Fruit fly (Drosophila melanogaster) whole organism, embryonic: ENCODE results near the gene Amun.
A peak's percentile ranks its signal among the peaks of the same experiment; 100 is the strongest.

Experiments used
- CG10267 ChIP-seq: fragments of 200-800 bp; sonication (Bioruptor generic); optimal IDR thresholded peaks from 2 replicates; lab custom pipeline; 2018; ENCODE audit warnings: missing biosample characterization, mild to moderate bottlenecking, missing genetic modification characterization, moderate library complexity
- CG11398 ChIP-seq: fragments of 200-800 bp; sonication (Bioruptor generic); optimal IDR thresholded peaks from 2 replicates; lab custom pipeline; 2016; ENCODE audit warnings: missing biosample characterization, missing genetic modification characterization
- CG12219 ChIP-seq: fragments of 200-800 bp; sonication (Bioruptor generic); optimal IDR thresholded peaks from 3 replicates; lab custom pipeline; 2018; ENCODE audit warnings: missing biosample characterization, mild to moderate bottlenecking, missing genetic modification characterization
- CG13296 ChIP-seq: fragments of 200-800 bp; sonication (Bioruptor generic); optimal IDR thresholded peaks from 3 replicates; lab custom pipeline; 2018; ENCODE audit warnings: missing biosample characterization, mild to moderate bottlenecking, missing genetic modification characterization
- CG17328 ChIP-seq: fragments of 200-800 bp; sonication (Bioruptor generic); IDR thresholded peaks from 2 replicates; pipeline ENCODE4 v1.3.6; 2022; ENCODE audit warnings: missing biosample characterization, missing genetic modification characterization
- CG18262 ChIP-seq: fragments of 200-800 bp; optimal IDR thresholded peaks from 3 replicates; lab custom pipeline; 2019; ENCODE audit warnings: missing biosample characterization, mild to moderate bottlenecking, missing genetic modification characterization, moderate library complexity
- CG3838 ChIP-seq: fragments of 200-800 bp; sonication (Bioruptor generic); optimal IDR thresholded peaks from 3 replicates; lab custom pipeline; 2016; ENCODE audit warnings: missing biosample characterization, missing genetic modification characterization
- CG4404 ChIP-seq: fragments of 200-800 bp; sonication (Bioruptor generic); IDR thresholded peaks from 2 replicates; pipeline ENCODE4 v1.3.6; 2022; ENCODE audit warnings: missing biosample characterization, missing genetic modification characterization
- CG4424 ChIP-seq: fragments of 200-800 bp; sonication (Bioruptor generic); optimal IDR thresholded peaks from 3 replicates; lab custom pipeline; 2016; ENCODE audit warnings: missing biosample characterization, missing genetic modification characterization
- CG5180 ChIP-seq: fragments of 200-800 bp; sonication (Bioruptor generic); optimal IDR thresholded peaks from 3 replicates; lab custom pipeline; 2017; ENCODE audit warnings: missing biosample characterization, missing genetic modification characterization, mild to moderate bottlenecking, moderate library complexity, missing genetic modification reagents
- CG6683 ChIP-seq: fragments of 200-800 bp; sonication (Bioruptor generic); optimal IDR thresholded peaks from 2 replicates; lab custom pipeline; 2017; ENCODE audit warnings: missing biosample characterization, mild to moderate bottlenecking, missing genetic modification characterization, missing genetic modification reagents
- CG7963 ChIP-seq: fragments of 200-800 bp; sonication (Bioruptor generic); IDR thresholded peaks from 3 replicates; pipeline ENCODE4 v1.3.6; 2022; ENCODE audit warnings: missing biosample characterization, missing genetic modification characterization; ENCODE audit not compliant: partially characterized antibody
- CG8388 ChIP-seq: fragments of 200-800 bp; sonication (Bioruptor generic); optimal IDR thresholded peaks from 2 replicates; lab custom pipeline; 2019; ENCODE audit warnings: missing biosample characterization, mild to moderate bottlenecking, missing genetic modification characterization, moderate library complexity
- CG9797 ChIP-seq: fragments of 200-800 bp; sonication (Bioruptor generic); optimal IDR thresholded peaks from 3 replicates; lab custom pipeline; 2018; ENCODE audit warnings: missing biosample characterization, mild to moderate bottlenecking, missing genetic modification characterization
- Camta ChIP-seq: fragments of 200-800 bp; sonication (Bioruptor generic); optimal IDR thresholded peaks from 2 replicates; lab custom pipeline; 2016; ENCODE audit warnings: missing biosample characterization, missing genetic modification characterization
- CoRest ChIP-seq: fragments of 200-800 bp; sonication (Bioruptor generic); optimal IDR thresholded peaks from 3 replicates; lab custom pipeline; 2018; ENCODE audit warnings: missing biosample characterization, mild to moderate bottlenecking, missing genetic modification characterization, moderate library complexity
- D19B ChIP-seq: fragments of 200-800 bp; sonication (Bioruptor generic); optimal IDR thresholded peaks from 2 replicates; lab custom pipeline; 2017; ENCODE audit warnings: missing biosample characterization, mild to moderate bottlenecking, missing genetic modification characterization
- Dfd ChIP-seq, 2 experiments: fragments of >200 bp; optimal IDR thresholded peaks; 2 replicates each; lab custom pipeline; 2017; ENCODE audit warnings: missing biosample characterization in 2 of 2, missing genetic modification characterization in 2 of 2
- Dll ChIP-seq: fragments of 200-800 bp; sonication (Bioruptor generic); IDR thresholded peaks from 4 replicates; pipeline ENCODE4 v1.3.6; 2022; ENCODE audit warnings: missing biosample characterization, missing genetic modification characterization; ENCODE audit not compliant: partially characterized antibody
- Doc3 ChIP-seq: fragments of 200-800 bp; sonication (Bioruptor generic); IDR thresholded peaks from 3 replicates; pipeline ENCODE4 v1.3.6; 2022; ENCODE audit warnings: missing biosample characterization, missing genetic modification characterization; ENCODE audit not compliant: partially characterized antibody
- Fer1 ChIP-seq: fragments of 200-800 bp; sonication (Bioruptor generic); optimal IDR thresholded peaks from 2 replicates; lab custom pipeline; 2017; ENCODE audit warnings: missing biosample characterization, mild to moderate bottlenecking, missing genetic modification characterization
- HLH4C ChIP-seq: fragments of 200-800 bp; sonication (Bioruptor generic); IDR thresholded peaks from 3 replicates; pipeline ENCODE4 v1.3.6; 2022; ENCODE audit warnings: missing biosample characterization, missing genetic modification characterization; ENCODE audit not compliant: partially characterized antibody
- HmgD ChIP-seq: fragments of 200-800 bp; sonication (Bioruptor generic); optimal IDR thresholded peaks from 3 replicates; lab custom pipeline; 2016; ENCODE audit warnings: missing biosample characterization, missing genetic modification characterization
- MESR4 ChIP-seq: fragments of 200-800 bp; sonication (Bioruptor generic); optimal IDR thresholded peaks from 2 replicates; lab custom pipeline; 2018; ENCODE audit warnings: missing biosample characterization, mild to moderate bottlenecking, missing genetic modification characterization, moderate library complexity
- Meics ChIP-seq: fragments of 200-800 bp; sonication (Bioruptor generic); optimal IDR thresholded peaks from 2 replicates; lab custom pipeline; 2017; ENCODE audit warnings: missing biosample characterization, mild to moderate bottlenecking, missing genetic modification characterization
- Mes4 ChIP-seq: fragments of 200-800 bp; sonication (Bioruptor generic); optimal IDR thresholded peaks from 2 replicates; lab custom pipeline; 2016; ENCODE audit warnings: missing biosample characterization, missing genetic modification characterization
- Myb ChIP-seq: fragments of 200-800 bp; sonication (Bioruptor generic); optimal IDR thresholded peaks from 2 replicates; lab custom pipeline; 2016; ENCODE audit warnings: missing biosample characterization, missing genetic modification characterization
- amos ChIP-seq: fragments of 200-800 bp; sonication (Bioruptor generic); IDR thresholded peaks from 2 replicates; pipeline ENCODE4 v1.3.6; 2022; ENCODE audit warnings: missing biosample characterization, missing genetic modification characterization; ENCODE audit not compliant: partially characterized antibody
- ato ChIP-seq: fragments of 200-800 bp; sonication (Bioruptor generic); IDR thresholded peaks from 2 replicates; pipeline ENCODE4 v1.3.6; 2022; ENCODE audit warnings: missing biosample characterization, missing genetic modification characterization; ENCODE audit not compliant: partially characterized antibody
- br ChIP-seq: fragments of >200 bp; optimal IDR thresholded peaks from 2 replicates; lab custom pipeline; 2017
- crol ChIP-seq: fragments of 200-800 bp; sonication (Bioruptor generic); IDR thresholded peaks from 2 replicates; pipeline ENCODE4 v1.3.6; 2022; ENCODE audit warnings: missing biosample characterization, missing genetic modification characterization
- dimm ChIP-seq: fragments of 200-800 bp; sonication (Bioruptor generic); IDR thresholded peaks from 2 replicates; pipeline ENCODE4 v1.3.6; 2022; ENCODE audit warnings: missing biosample characterization, missing genetic modification characterization
- dmrt11E ChIP-seq: fragments of 200-800 bp; sonication (Bioruptor generic); optimal IDR thresholded peaks from 3 replicates; lab custom pipeline; 2018; ENCODE audit warnings: missing biosample characterization, mild to moderate bottlenecking, missing genetic modification characterization, moderate library complexity
- emc ChIP-seq: fragments of 200-800 bp; sonication (Bioruptor generic); optimal IDR thresholded peaks from 2 replicates; lab custom pipeline; 2016; ENCODE audit warnings: missing biosample characterization, missing genetic modification characterization
- eyg ChIP-seq: fragments of 200-800 bp; sonication (Bioruptor generic); optimal IDR thresholded peaks from 3 replicates; lab custom pipeline; 2016; ENCODE audit warnings: missing biosample characterization, missing genetic modification characterization
- gro ChIP-seq: fragments of 200-800 bp; sonication (Bioruptor generic); optimal IDR thresholded peaks from 2 replicates; lab custom pipeline; 2016; ENCODE audit warnings: missing biosample characterization, missing genetic modification characterization
- jumu ChIP-seq: fragments of 200-800 bp; sonication (Bioruptor generic); optimal IDR thresholded peaks from 3 replicates; lab custom pipeline; 2016; ENCODE audit warnings: missing biosample characterization, missing genetic modification characterization
- kah ChIP-seq: fragments of 200-800 bp; sonication (Bioruptor generic); optimal IDR thresholded peaks from 2 replicates; lab custom pipeline; 2018; ENCODE audit warnings: missing biosample characterization, mild to moderate bottlenecking, missing genetic modification characterization
- ken ChIP-seq: fragments of 200-800 bp; sonication (Bioruptor generic); IDR thresholded peaks from 3 replicates; pipeline ENCODE4 v1.3.6; 2022; ENCODE audit warnings: missing biosample characterization, missing genetic modification characterization
- nerfin-1 ChIP-seq: fragments of 200-800 bp; sonication (Bioruptor generic); optimal IDR thresholded peaks from 3 replicates; lab custom pipeline; 2019; ENCODE audit warnings: missing biosample characterization, mild to moderate bottlenecking, missing genetic modification characterization, moderate library complexity
- otp ChIP-seq: fragments of 200-800 bp; sonication (Bioruptor generic); IDR thresholded peaks from 3 replicates; pipeline ENCODE4, ENCODE4 v1.3.6; 2022; ENCODE audit warnings: missing biosample characterization, missing genetic modification characterization
- peb ChIP-seq: fragments of 200-800 bp; sonication (Bioruptor generic); IDR thresholded peaks from 2 replicates; pipeline ENCODE4 v1.3.6; 2022; ENCODE audit warnings: missing biosample characterization, missing genetic modification characterization
- psq ChIP-seq: fragments of 200-800 bp; sonication (Bioruptor generic); optimal IDR thresholded peaks from 2 replicates; lab custom pipeline; 2017; ENCODE audit warnings: missing biosample characterization, missing genetic modification characterization
- row ChIP-seq: fragments of 200-800 bp; sonication (Bioruptor generic); IDR thresholded peaks from 3 replicates; pipeline ENCODE4 v1.3.6; 2022; ENCODE audit warnings: missing biosample characterization, missing genetic modification characterization
- tgo ChIP-seq: fragments of 200-800 bp; sonication (Bioruptor generic); IDR thresholded peaks from 3 replicates; pipeline ENCODE4 v1.3.6; 2022; ENCODE audit warnings: missing biosample characterization, missing genetic modification characterization
- trem ChIP-seq: fragments of 200-800 bp; optimal IDR thresholded peaks from 3 replicates; lab custom pipeline; 2019; ENCODE audit warnings: missing biosample characterization, mild to moderate bottlenecking, missing genetic modification characterization, moderate library complexity
- unc-4 ChIP-seq: fragments of 200-800 bp; sonication (Bioruptor generic); IDR thresholded peaks from 2 replicates; pipeline ENCODE4 v1.3.6; 2022; ENCODE audit warnings: missing biosample characterization, missing genetic modification characterization; ENCODE audit not compliant: partially characterized antibody
- usp ChIP-seq: fragments of >200 bp; optimal IDR thresholded peaks from 2 replicates; lab custom pipeline; 2017; ENCODE audit warnings: missing biosample characterization, missing genetic modification characterization
- wek ChIP-seq: fragments of 200-800 bp; sonication (Bioruptor generic); optimal IDR thresholded peaks from 3 replicates; lab custom pipeline; 2018; ENCODE audit warnings: missing biosample characterization, mild to moderate bottlenecking, missing genetic modification characterization, moderate library complexity

Amun gene

dm6 chrX:11694959-11695882 lies 20.1 kb downstream of the Amun start, which contains the start of gene PhKgamma (continued):
- TF ChIP-seq ken (no peak), row (GFP tag; lab: Robert Waterston, UW) (peak; percentile 38; the same call in 1 of the 3 replicates), eyg (GFP tag; lab: Kevin White, UChicago) (no peak), peb (GFP tag; lab: Robert Waterston, UW) (no peak), CG6683 (GFP tag; lab: Kevin White, UChicago) (no peak), crol (GFP tag; lab: Robert Waterston, UW) (no peak), CG12219 (GFP tag; lab: Kevin White, UChicago) (no peak), CG5180 (GFP tag; lab: Kevin White, UChicago) (no peak), Meics (GFP tag; lab: Kevin White, UChicago) (no peak), CG8388 (no peak), CG11398 (no peak), unc-4 (GFP tag; lab: Robert Waterston, UW) (peak; percentile 92), wek (GFP tag; lab: Kevin White, UChicago) (no peak), CG17328 (no peak), Myb (peak; percentile 91), CG18262 (tag; lab: Kevin White, UChicago) (no peak), Fer1 (peak; percentile 62), amos (GFP tag; lab: Robert Waterston, UW) (peak; percentile 97), Dfd (GFP tag; optimal IDR thresholded peaks at IDR 0.05; lab: Kevin White, UChicago) (no peak), gro (peak; percentile 36), dmrt11E (no peak), CG9797 (GFP tag; lab: Kevin White, UChicago) (peak; percentile 44), CG4424 (GFP tag; lab: Kevin White, UChicago) (peak; percentile 16), HmgD (GFP tag; lab: Kevin White, UChicago) (peak; percentile 80), usp (GFP tag; lab: Kevin White, UChicago) (no peak), CG10267 (tag; lab: Kevin White, UChicago) (peak; percentile 64), Mes4 (GFP tag; lab: Kevin White, UChicago) (no peak), MESR4 (GFP tag; lab: Kevin White, UChicago) (peak; percentile 92), D19B (GFP tag; lab: Kevin White, UChicago) (no peak), otp (GFP tag; lab: Robert Waterston, UW) (no peak), CG4404 (GFP tag; lab: Robert Waterston, UW) (no peak), ato (GFP tag; lab: Robert Waterston, UW) (peak; percentile 90), kah (no peak), dimm (GFP tag; lab: Robert Waterston, UW) (no peak), jumu (peak; percentile 45), CoRest (tag; lab: Kevin White, UChicago) (peak; percentile 29), Camta (GFP tag; lab: Kevin White, UChicago) (no peak), psq (no peak), Doc3 (peak; percentile 81), CG13296 (no peak), HLH4C (GFP tag; lab: Robert Waterston, UW) (peak; percentile 87), nerfin-1 (tag; lab: Kevin White, UChicago) (peak; percentile 61), trem (peak; percentile 76), Dll (GFP tag; lab: Robert Waterston, UW) (peak; percentile 91), CG7963 (GFP tag; lab: Robert Waterston, UW) (peak; percentile 92), emc (GFP tag; lab: Kevin White, UChicago) (no peak), CG3838 (GFP tag; lab: Kevin White, UChicago) (no peak), tgo (GFP tag; lab: Robert Waterston, UW) (no peak), br (lab: Kevin White, UChicago) (no peak)
